Worm (Caenorhabditis elegans) whole organism, L2 larva: ENCODE measurements around the gene tor-2.

ENCODE experiments used
- F13H6.1 ChIP-seq: sonication (generic microtip); optimal IDR thresholded peaks from 2 replicates; lab custom pipeline; 2016; ENCODE audit warnings: missing genetic modification characterization, missing compliant biosample characterization
- elt-1 ChIP-seq: fragments of 150-350 bp; optimal IDR thresholded peaks from 2 replicates; lab custom pipeline; 2014; ENCODE audit warnings: missing biosample characterization, missing genetic modification characterization
- lin-11 ChIP-seq: fragments of 150-350 bp; sonication (generic microtip); optimal IDR thresholded peaks from 2 replicates; lab custom pipeline; 2014; ENCODE audit warnings: missing biosample characterization, missing genetic modification characterization, inconsistent platforms, mixed read lengths
- lsy-2 ChIP-seq, 2 experiments: fragments of 150-350 bp in 1 of 2; sonication (generic microtip) in 1 of 2; optimal IDR thresholded peaks; 2 replicates each; lab custom pipeline; 2014 to 2017; ENCODE audit warnings: missing biosample characterization in 2 of 2, missing genetic modification characterization in 2 of 2
- mdl-1 ChIP-seq, 2 experiments: fragments of 150-350 bp in 1 of 2; sonication (generic microtip) in 1 of 2; optimal IDR thresholded peaks; 2 replicates each; lab custom pipeline; 2017; ENCODE audit warnings: missing biosample characterization in 2 of 2, missing genetic modification characterization in 2 of 2
- unc-62 ChIP-seq: fragments of 150-350 bp; optimal IDR thresholded peaks from 2 replicates; lab custom pipeline; 2014; ENCODE audit warnings: missing biosample characterization, missing genetic modification reagents, missing genetic modification characterization
- zag-1 ChIP-seq: fragments of 150-350 bp; optimal IDR thresholded peaks from 2 replicates; lab custom pipeline; 2014; ENCODE audit warnings: missing biosample characterization, missing genetic modification characterization
- ztf-4 ChIP-seq: fragments of 150-350 bp; optimal IDR thresholded peaks from 2 replicates; lab custom pipeline; 2014; ENCODE audit warnings: missing biosample characterization, missing genetic modification characterization

- peak; percentile 23 for TF ChIP-seq lin-11 (tag; lab: Kevin White, UChicago)
- TF ChIP-seq mdl-1 (tag; optimal IDR thresholded peaks at IDR 0.05; lab: Kevin White, UChicago): no peak
- no peak for TF ChIP-seq unc-62 (GFP tag; lab: Kevin White, UChicago)
- TF ChIP-seq F13H6.1: peak; percentile 38
- no peak for TF ChIP-seq lsy-2 (tag; optimal IDR thresholded peaks at IDR 0.05; lab: Kevin White, UChicago)
- no peak for TF ChIP-seq ztf-4
- no peak for TF ChIP-seq zag-1
- no peak for TF ChIP-seq elt-1 (tag; lab: Kevin White, UChicago)
Measured at ce11 chrIV:14013692-14014091, 29.8 kb upstream of the tor-2 start.
